Fruit fly (Drosophila melanogaster) whole organism: Measurements from ENCODE around the gene Jhbp1.

Experiments used
- CG8478 ChIP-seq: fragments of >200 bp; optimal IDR thresholded peaks from 2 replicates; lab custom pipeline; 2018; ENCODE audit warnings: inconsistent platforms
- Dll ChIP-seq: fragments of >200 bp; optimal IDR thresholded peaks from 2 replicates; lab custom pipeline; 2017
- EcR ChIP-seq, 2 experiments: fragments of >200 bp; optimal IDR thresholded peaks; 2 replicates each; lab custom pipeline; 2017; ENCODE audit warnings: missing biosample characterization in 2 of 2, missing genetic modification characterization in 2 of 2, missing genetic modification reagents in 2 of 2
- pan ChIP-seq: fragments of >200 bp; optimal IDR thresholded peaks from 2 replicates; lab custom pipeline; 2017
- psq ChIP-seq: fragments of >200 bp; optimal IDR thresholded peaks from 2 replicates; lab custom pipeline; 2017
- usp ChIP-seq: fragments of >200 bp; optimal IDR thresholded peaks from 2 replicates; lab custom pipeline; 2017; ENCODE audit warnings: missing biosample characterization, missing genetic modification characterization, mixed read lengths

- TF ChIP-seq Dll (lab: Kevin White, UChicago) (no peak), pan (lab: Kevin White, UChicago) (no peak), EcR (GFP tag; optimal IDR thresholded peaks at IDR 0.05; lab: Kevin White, UChicago) (no peak), psq (no peak), usp (no peak), CG8478 (lab: Kevin White, UChicago) (no peak)
Measured at dm6 chr3R:5012674-5013073, 47.4 kb downstream of the Jhbp1 start.
